Worm (Caenorhabditis elegans) whole organism, dauer: Measurements from ENCODE around the gene dod-17.

Experiments used
- unc-62 ChIP-seq: sonication (generic microtip); optimal IDR thresholded peaks from 2 replicates; lab custom pipeline; 2017; ENCODE audit warnings: missing biosample characterization, missing genetic modification reagents, missing genetic modification characterization

The dod-17 gene

DNA sequence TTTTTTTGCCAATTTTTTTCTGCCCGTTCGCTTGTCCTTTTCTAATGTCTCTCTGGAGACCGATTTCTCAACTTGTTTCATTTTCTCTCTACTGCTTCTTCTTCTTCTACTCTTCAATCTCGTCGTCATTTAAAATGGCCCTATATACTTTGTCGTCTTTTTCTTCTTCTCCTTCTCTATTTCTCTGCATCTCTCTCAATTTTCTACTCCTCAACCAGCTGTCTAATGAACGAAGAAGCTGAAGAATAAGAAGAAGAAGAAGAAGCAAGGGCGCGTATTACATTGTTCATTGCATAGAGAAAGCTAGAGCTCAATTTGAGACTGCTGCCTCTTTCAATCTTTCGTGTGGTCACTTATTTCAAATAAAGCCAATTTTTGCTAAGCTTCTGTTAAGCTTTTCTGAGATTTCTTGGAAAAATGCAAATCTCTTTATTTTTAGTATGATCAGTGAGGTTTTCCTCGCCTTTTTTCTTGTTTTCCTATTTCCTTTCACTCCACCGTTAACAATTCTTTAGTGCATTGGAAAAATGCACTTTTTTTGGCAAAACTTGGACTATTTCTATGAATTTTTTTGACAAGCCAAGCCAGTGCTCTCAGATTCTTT, 39.8 kb downstream of the dod-17 start:
- TF ChIP-seq unc-62 (GFP tag; lab: Kevin White, UChicago): no peak

DNA sequence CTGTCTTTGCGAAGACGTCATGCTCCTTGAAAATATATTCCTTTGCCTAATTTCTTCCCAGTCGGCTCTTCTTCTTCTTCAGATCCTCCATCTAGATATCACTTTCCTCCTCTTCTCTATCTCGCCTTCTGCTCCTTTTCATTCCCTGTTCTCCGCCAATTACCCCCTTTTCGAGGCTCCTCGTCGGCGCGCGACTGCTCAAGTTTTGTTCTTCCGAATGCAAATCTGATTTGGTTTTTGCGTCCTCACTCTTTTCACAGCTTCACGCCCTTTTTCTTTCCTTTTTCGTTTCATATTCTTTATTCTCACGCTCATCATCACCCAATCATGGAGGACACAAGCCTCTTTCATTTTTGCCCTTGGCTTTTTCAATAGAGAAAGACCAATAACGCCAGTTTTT, 40.7 kb downstream of the dod-17 start:
- no peak for TF ChIP-seq unc-62 (GFP tag; lab: Kevin White, UChicago)

DNA sequence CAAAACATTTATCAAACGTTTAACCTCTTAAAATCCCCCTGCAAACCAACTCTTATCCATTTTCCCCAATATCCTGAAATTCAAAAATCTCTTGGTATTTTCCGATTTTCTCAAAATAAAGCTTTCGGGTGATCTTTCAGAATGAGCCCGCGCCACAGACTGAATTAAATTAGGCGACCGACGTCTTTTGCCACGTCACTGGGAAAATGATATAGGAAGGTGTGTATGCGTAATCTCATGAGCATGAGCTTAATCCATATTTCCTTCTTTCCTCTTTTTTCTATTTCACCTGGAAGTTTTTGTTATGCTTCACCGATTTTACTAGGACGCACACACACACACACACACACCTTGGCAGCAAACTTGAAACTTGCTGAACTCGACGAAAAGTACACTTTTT, 44.9 kb downstream of the dod-17 start:
- TF ChIP-seq unc-62 (GFP tag; lab: Kevin White, UChicago): no peak

DNA sequence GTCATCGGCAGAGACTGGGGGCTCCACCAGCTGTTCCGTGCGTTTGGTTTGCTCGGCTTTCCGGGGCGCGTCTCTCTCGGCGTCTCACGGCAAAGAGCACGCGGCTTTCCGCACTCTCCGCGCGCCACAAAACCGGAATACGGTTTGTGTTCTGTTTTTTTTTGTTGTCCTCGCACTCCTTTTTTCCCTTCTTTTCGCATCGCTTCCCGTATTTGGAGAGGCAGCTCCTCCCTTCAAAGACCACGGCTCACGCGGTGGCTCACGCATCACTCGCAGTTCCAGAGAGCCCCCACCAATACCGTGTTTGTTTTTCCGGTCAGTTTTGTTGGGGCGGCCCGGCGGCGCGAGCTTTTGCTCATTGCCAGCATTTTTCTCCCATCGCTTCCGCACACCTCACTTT, 46.8 kb downstream of the dod-17 start:
- no peak for TF ChIP-seq unc-62 (GFP tag; lab: Kevin White, UChicago)

DNA sequence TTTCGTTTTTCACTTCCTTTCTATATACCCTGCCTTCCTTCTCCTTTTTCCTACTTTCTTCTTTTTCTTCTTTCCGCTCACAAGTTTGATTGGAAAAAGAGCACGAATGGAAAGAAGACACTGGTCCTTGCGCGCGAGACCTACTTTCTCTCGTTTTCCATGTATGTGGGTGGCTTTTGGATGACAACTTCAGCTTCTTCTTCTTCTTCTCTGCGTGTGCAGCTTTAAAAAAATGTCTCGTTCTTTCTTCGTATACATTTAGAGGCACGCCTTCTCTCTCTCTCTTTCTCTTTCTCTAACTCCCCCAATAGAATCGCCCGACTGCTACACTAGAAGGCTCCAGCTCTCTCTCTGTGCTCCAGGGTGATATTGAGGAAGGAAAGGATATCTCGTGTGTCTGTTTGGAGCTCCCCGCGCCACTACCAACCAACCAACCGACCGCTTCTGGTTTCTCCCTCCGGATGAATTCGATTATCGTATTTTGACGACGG, 49.8 kb downstream of the dod-17 start:
- TF ChIP-seq unc-62 (GFP tag; lab: Kevin White, UChicago): no peak

DNA sequence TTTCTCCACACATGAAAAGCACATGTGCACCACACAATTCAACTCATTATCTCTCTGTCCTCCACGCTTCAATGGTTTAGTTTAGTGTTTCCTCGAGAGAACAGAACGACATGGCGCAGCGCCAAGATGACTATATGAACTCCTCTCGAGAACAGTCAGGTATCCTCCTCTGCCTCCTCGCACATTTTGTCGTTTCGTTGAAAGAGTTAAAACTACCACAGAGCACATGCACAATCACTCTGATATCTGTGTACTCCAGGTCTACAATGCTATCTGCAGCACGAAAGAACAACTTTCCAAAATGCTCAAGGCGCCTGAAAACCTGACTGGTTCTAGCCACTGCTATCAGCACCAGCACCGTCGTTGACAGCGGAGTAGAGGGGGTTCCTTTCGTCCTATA, 50.7 kb downstream of the dod-17 start:
- TF ChIP-seq unc-62 (GFP tag; lab: Kevin White, UChicago): no peak
